Worm (Caenorhabditis elegans): ENCODE measurements around the gene F01D5.10.
A peak's percentile ranks its signal among the peaks of the same experiment; 100 is the strongest.

- TF ChIP-seq nhr-77 (tag; optimal IDR thresholded peaks at IDR 0.05) = no peak
- peak; percentile 15 for TF ChIP-seq blmp-1 (tag; optimal IDR thresholded peaks at IDR 0.05; ENCODE audit: insufficient read depth)
- peak; percentile 67 for TF ChIP-seq nhr-25 (tag; optimal IDR thresholded peaks at IDR 0.05)
- TF ChIP-seq snpc-4 (tag; optimal IDR thresholded peaks at IDR 0.05) = peak; percentile 6
- TF ChIP-seq ztf-1 (GFP tag; conservative IDR thresholded peaks at IDR 0.05) = no peak
- no peak for TF ChIP-seq ama-1 (optimal IDR thresholded peaks at IDR 0.05)
- TF ChIP-seq unc-55 (GFP tag; optimal IDR thresholded peaks at IDR 0.05) = no peak
- no peak for TF ChIP-seq nhr-12 (tag; optimal IDR thresholded peaks at IDR 0.05)
- TF ChIP-seq mbf-1 (tag; optimal IDR thresholded peaks at IDR 0.05) = no peak
Observed at ce11 chrII:14049097-14049496, 28.0 kb upstream of the F01D5.10 start.

Measured in whole organism, L2 larva.